Worm (Caenorhabditis elegans) whole organism, L3 larva: ENCODE results near the gene hot-2.

ENCODE experiments used
- ZK546.5 ChIP-seq: sonication (generic microtip); optimal IDR thresholded peaks from 2 replicates; lab custom pipeline; 2017; ENCODE audit warnings: missing biosample characterization, missing genetic modification characterization
- aly-2 ChIP-seq: fragments of 150-350 bp; optimal IDR thresholded peaks from 2 replicates; lab custom pipeline; 2014; ENCODE audit warnings: missing biosample characterization, missing genetic modification characterization
- ama-1 ChIP-seq: fragments of 150-350 bp; optimal IDR thresholded peaks from 2 replicates; lab custom pipeline; 2018
- ceh-16 ChIP-seq: sonication (generic microtip); optimal IDR thresholded peaks from 2 replicates; lab custom pipeline; 2017; ENCODE audit warnings: missing biosample characterization, missing genetic modification characterization
- ceh-28 ChIP-seq: fragments of 150-350 bp; optimal IDR thresholded peaks from 2 replicates; lab custom pipeline; 2014; ENCODE audit warnings: missing biosample characterization, missing genetic modification reagents, missing genetic modification characterization
- ceh-82 ChIP-seq: fragments of 150-350 bp; optimal IDR thresholded peaks from 2 replicates; lab custom pipeline; 2014; ENCODE audit warnings: missing biosample characterization, missing genetic modification characterization
- daf-12 ChIP-seq: fragments of 150-350 bp; optimal IDR thresholded peaks from 2 replicates; lab custom pipeline; 2014; ENCODE audit warnings: missing biosample characterization, missing genetic modification reagents, missing genetic modification characterization
- egl-5 ChIP-seq: fragments of 150-350 bp; optimal IDR thresholded peaks from 2 replicates; lab custom pipeline; 2017; ENCODE audit warnings: missing biosample characterization, missing genetic modification reagents, missing genetic modification characterization, inconsistent platforms
- elt-1 ChIP-seq: fragments of 150-350 bp; optimal IDR thresholded peaks from 2 replicates; lab custom pipeline; 2014; ENCODE audit warnings: missing biosample characterization, missing genetic modification characterization
- elt-2 ChIP-seq: sonication (generic microtip); optimal IDR thresholded peaks from 2 replicates; lab custom pipeline; 2016; ENCODE audit warnings: missing genetic modification reagents, mild to moderate bottlenecking, missing genetic modification characterization, missing compliant biosample characterization
- elt-3 ChIP-seq, 3 experiments: fragments of 150-350 bp in 1 of 3; sonication (generic microtip) in 2 of 3; optimal IDR thresholded peaks; 2 replicates in 2 of 3; 4 replicates in 1 of 3; lab custom pipeline; 2014 to 2017; ENCODE audit warnings: missing biosample characterization in 3 of 3, missing genetic modification characterization in 3 of 3
- eor-1 ChIP-seq, 2 experiments: fragments of 150-350 bp; optimal IDR thresholded peaks; 2 replicates each; lab custom pipeline; 2014 to 2018; ENCODE audit warnings: missing biosample characterization in 2 of 2, missing genetic modification characterization in 2 of 2
- fkh-10 ChIP-seq: sonication (generic microtip); optimal IDR thresholded peaks from 2 replicates; lab custom pipeline; 2017; ENCODE audit warnings: missing biosample characterization, missing genetic modification reagents, missing genetic modification characterization
- fkh-2 ChIP-seq: fragments of 150-350 bp; optimal IDR thresholded peaks from 2 replicates; lab custom pipeline; 2014; ENCODE audit warnings: missing biosample characterization, missing genetic modification reagents, missing genetic modification characterization
- hmg-11 ChIP-seq: sonication (generic microtip); optimal IDR thresholded peaks from 2 replicates; lab custom pipeline; 2016; ENCODE audit warnings: missing genetic modification characterization, missing compliant biosample characterization
- lin-15B ChIP-seq: fragments of 150-350 bp; optimal IDR thresholded peaks from 2 replicates; lab custom pipeline; 2014; ENCODE audit warnings: missing biosample characterization, missing genetic modification characterization
- lin-39 ChIP-seq: fragments of 150-350 bp; optimal IDR thresholded peaks from 2 replicates; lab custom pipeline; 2018; ENCODE audit warnings: missing biosample characterization, missing genetic modification reagents, missing genetic modification characterization
- mml-1 ChIP-seq: fragments of 150-350 bp; sonication (generic microtip); optimal IDR thresholded peaks from 3 replicates; lab custom pipeline; 2014; ENCODE audit warnings: missing biosample characterization, missing genetic modification characterization
- nfya-1 ChIP-seq: sonication (generic microtip); optimal IDR thresholded peaks from 2 replicates; lab custom pipeline; 2017; ENCODE audit warnings: missing genetic modification characterization, mild to moderate bottlenecking, missing compliant biosample characterization, antibody characterized with exemption, moderate library complexity; ENCODE audit not compliant: insufficient read depth
- nhr-11 ChIP-seq: fragments of 150-350 bp; optimal IDR thresholded peaks from 2 replicates; lab custom pipeline; 2014; ENCODE audit warnings: missing biosample characterization, missing genetic modification characterization
- nhr-12 ChIP-seq: fragments of 150-350 bp; optimal IDR thresholded peaks from 2 replicates; lab custom pipeline; 2014; ENCODE audit warnings: missing biosample characterization, missing genetic modification characterization
- nhr-23 ChIP-seq: fragments of 150-350 bp; optimal IDR thresholded peaks from 2 replicates; lab custom pipeline; 2014; ENCODE audit warnings: missing biosample characterization, missing genetic modification reagents, missing genetic modification characterization
- nhr-237 ChIP-seq: fragments of 150-350 bp; optimal IDR thresholded peaks from 2 replicates; lab custom pipeline; 2014; ENCODE audit warnings: missing biosample characterization, missing genetic modification characterization
- nhr-25 ChIP-seq: sonication (generic microtip); optimal IDR thresholded peaks from 2 replicates; lab custom pipeline; 2017; ENCODE audit warnings: missing biosample characterization, missing genetic modification characterization
- pha-4 ChIP-seq: fragments of 150-350 bp; optimal IDR thresholded peaks from 2 replicates; lab custom pipeline; 2014; ENCODE audit warnings: missing biosample characterization, missing genetic modification reagents, missing genetic modification characterization
- pqm-1 ChIP-seq: fragments of 150-350 bp; optimal IDR thresholded peaks from 2 replicates; lab custom pipeline; 2017; ENCODE audit warnings: missing biosample characterization, missing genetic modification characterization, inconsistent platforms
- sea-2 ChIP-seq: fragments of 150-350 bp; sonication (generic microtip); optimal IDR thresholded peaks from 4 replicates; lab custom pipeline; 2014; ENCODE audit warnings: missing biosample characterization, missing genetic modification reagents, missing genetic modification characterization
- skn-1 ChIP-seq: fragments of 150-350 bp; optimal IDR thresholded peaks from 2 replicates; lab custom pipeline; 2014; ENCODE audit warnings: missing biosample characterization, missing genetic modification characterization
- snpc-4 ChIP-seq: fragments of 150-350 bp; optimal IDR thresholded peaks from 2 replicates; lab custom pipeline; 2014; ENCODE audit warnings: missing biosample characterization, missing genetic modification characterization
- tbx-2 ChIP-seq: sonication (generic microtip); optimal IDR thresholded peaks from 2 replicates; lab custom pipeline; 2016; ENCODE audit warnings: mild to moderate bottlenecking, missing genetic modification characterization, missing compliant biosample characterization
- unc-39 ChIP-seq: sonication (generic microtip); optimal IDR thresholded peaks from 4 replicates; lab custom pipeline; 2017; ENCODE audit warnings: missing biosample characterization, missing genetic modification characterization
- unc-62 ChIP-seq: fragments of 150-350 bp; sonication (generic microtip); optimal IDR thresholded peaks from 4 replicates; lab custom pipeline; 2014; ENCODE audit warnings: missing biosample characterization, missing genetic modification reagents, missing genetic modification characterization
- ztf-11 ChIP-seq: fragments of 150-350 bp; optimal IDR thresholded peaks from 2 replicates; lab custom pipeline; 2014; ENCODE audit warnings: missing biosample characterization, missing genetic modification characterization

Gene hot-2

DNA sequence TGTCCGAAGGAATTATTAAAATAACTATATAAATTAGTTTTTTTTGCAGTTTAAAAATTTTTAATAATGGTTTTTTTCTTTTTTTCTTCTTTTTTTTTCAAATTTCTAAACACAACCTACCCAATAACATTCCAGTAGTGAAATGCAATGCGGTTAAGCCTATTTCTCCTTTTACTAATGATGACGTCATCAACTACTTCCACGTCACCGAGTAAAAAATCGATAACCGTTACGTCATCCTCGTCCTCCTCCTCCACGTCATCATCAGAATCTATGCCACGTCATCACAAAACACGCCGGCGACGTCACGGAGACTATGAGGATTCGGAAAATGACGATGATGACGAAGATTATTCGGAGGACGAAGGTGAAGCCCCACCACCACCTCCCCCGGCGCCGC lies at the start of gene hot-2:
Gene hot-2, plus strand, starts transcription at position 134 of the 400 bp plus-strand sequence.
- TF ChIP-seq ZK546.5 (no peak), elt-3 (tag; optimal IDR thresholded peaks at IDR 0.05; lab: Kevin White, UChicago) (no peak), ztf-11 (tag; lab: Kevin White, UChicago) (no peak)

DNA sequence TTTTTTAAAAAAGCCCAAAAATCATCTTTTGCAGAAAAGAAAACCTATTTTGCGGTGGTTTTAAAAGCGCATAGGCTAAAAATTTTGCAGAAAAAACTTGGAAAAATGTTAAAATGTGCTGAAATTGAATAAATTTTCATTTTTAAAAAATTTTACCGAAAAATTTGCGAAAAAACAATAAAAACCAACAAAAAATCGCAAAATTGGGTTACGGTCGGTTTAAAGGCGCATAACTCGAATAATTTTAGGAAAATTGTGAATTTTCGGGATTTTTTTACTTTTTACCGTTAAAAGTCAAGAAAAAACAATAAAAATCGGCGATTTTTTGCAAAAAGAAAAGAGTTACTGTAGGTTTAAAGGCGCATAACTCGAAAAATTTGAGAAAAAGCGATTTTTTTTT lies 49.3 kb upstream of the hot-2 start:
- no peak for TF ChIP-seq ceh-82 (tag; lab: Kevin White, UChicago)
- no peak for TF ChIP-seq egl-5
- TF ChIP-seq fkh-2 (tag; lab: Kevin White, UChicago): no peak
- no peak for TF ChIP-seq ztf-11 (tag; lab: Kevin White, UChicago)
- TF ChIP-seq nhr-25: no peak
- no peak for TF ChIP-seq elt-1 (tag; lab: Kevin White, UChicago)
- no peak for TF ChIP-seq fkh-10 (GFP tag; lab: Kevin White, UChicago)
- TF ChIP-seq nhr-12 (tag; lab: Kevin White, UChicago): no peak
- TF ChIP-seq ZK546.5: no peak
- TF ChIP-seq elt-3 (tag; optimal IDR thresholded peaks at IDR 0.05; lab: Kevin White, UChicago): no peak
- TF ChIP-seq elt-2: no peak
- TF ChIP-seq unc-62: no peak
- TF ChIP-seq eor-1 (tag; optimal IDR thresholded peaks at IDR 0.05; lab: Kevin White, UChicago): no peak
- TF ChIP-seq lin-15B: no peak
- TF ChIP-seq snpc-4: no peak

DNA sequence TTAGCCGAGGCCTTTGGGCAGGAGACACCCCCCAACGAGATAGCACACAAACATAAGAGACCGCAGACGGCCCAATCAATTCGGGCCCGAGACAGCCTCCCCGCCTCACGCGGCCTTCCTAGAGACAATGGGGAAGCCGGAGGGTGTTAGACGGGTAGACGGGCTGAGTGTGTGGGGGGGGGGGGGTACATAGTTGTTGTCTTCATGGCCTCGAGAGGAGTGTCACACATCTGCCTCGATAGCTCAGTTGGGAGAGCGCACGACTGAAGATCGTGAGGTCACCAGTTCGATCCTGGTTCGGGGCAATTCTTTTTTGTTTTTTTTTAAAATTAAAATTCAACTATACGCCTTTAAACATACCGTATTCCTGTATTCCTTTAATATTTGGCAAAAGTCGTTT lies 48.7 kb upstream of the hot-2 start:
- TF ChIP-seq pha-4 (tag; lab: Kevin White, UChicago) (peak; percentile 13), skn-1 (peak; percentile 23), ceh-28 (tag; lab: Kevin White, UChicago) (peak; percentile 69), tbx-2 (tag; lab: Kevin White, UChicago) (peak; percentile 20), nfya-1 (tag; lab: Kevin White, UChicago) (peak; percentile 63), aly-2 (tag; lab: Kevin White, UChicago) (no peak), ztf-11 (tag; lab: Kevin White, UChicago) (no peak), fkh-2 (tag; lab: Kevin White, UChicago) (no peak), hmg-11 (tag; lab: Kevin White, UChicago) (peak; percentile 95), lin-39 (tag; lab: Kevin White, UChicago) (peak; percentile 87), elt-2 (peak; percentile 31)
- TF ChIP-seq, all 47 proteins: peak for 8

DNA sequence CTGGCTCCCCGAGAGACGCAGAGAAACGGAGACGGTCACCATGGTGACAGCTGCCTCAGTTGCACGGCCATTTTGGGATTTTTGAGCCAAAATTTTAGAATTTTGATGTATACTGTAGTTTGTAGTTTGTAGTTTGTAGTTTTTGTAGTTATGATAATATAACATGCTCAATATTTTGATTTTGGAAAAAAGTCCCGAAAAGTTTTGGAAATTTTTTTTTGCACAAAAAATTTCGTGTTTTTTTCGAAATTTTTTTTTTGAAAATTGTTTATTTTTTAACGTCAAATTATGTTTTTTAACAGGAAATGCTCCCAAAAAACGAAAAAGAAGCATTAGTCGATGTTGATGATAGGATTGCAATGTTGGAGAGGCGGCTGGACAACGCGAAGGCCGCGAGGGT lies 47.3 kb upstream of the hot-2 start, which contains the start of gene dyf-17:
Gene dyf-17, plus strand, starts transcription at position 301 of the 400 bp plus-strand sequence.
- TF ChIP-seq tbx-2 (tag; lab: Kevin White, UChicago): no peak
- no peak for TF ChIP-seq ztf-11 (tag; lab: Kevin White, UChicago)
- no peak for TF ChIP-seq fkh-2 (tag; lab: Kevin White, UChicago)
- TF ChIP-seq, all 47 proteins: peak for 0

- no peak for TF ChIP-seq unc-62
- peak; percentile 72 for TF ChIP-seq ceh-28 (tag; lab: Kevin White, UChicago)
Observed at ce11 chrV:19129497-19130212, 44.9 kb upstream of the hot-2 start.

DNA sequence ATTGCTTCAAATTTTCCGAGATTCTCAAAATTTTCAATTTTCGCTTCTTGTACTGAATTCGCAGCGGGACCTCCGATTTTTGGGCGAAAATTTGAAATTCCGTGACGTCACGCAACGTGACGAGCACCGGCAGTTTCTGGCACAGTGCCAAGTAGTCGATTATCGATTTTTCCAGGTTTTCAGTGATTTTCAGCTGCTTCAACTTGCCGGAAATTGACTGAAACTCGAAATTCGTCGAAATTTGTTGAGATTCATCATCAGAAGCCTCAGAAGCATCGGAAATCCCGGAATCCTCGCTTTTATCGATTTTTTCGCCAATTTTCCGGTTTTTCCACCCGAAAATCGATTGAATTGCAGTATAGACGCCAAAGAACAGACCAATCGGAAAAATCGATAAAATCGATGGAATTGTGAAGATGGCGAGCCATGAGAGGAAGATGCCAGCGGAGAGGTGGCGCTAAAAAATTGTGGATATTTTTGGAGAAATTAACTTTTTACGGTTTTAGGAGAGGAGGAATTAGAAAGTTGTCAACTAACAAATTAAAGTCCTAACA lies 42.6 kb upstream of the hot-2 start:
- TF ChIP-seq daf-12 (tag; lab: Kevin White, UChicago) (no peak), ceh-28 (tag; lab: Kevin White, UChicago) (peak; percentile 64), tbx-2 (tag; lab: Kevin White, UChicago) (no peak), mml-1 (no peak), lin-15B (no peak)

- TF ChIP-seq nhr-237 (tag; lab: Kevin White, UChicago): no peak
- TF ChIP-seq ceh-16 (tag; lab: Kevin White, UChicago): no peak
- no peak for TF ChIP-seq sea-2 (GFP tag; lab: Kevin White, UChicago)
- TF ChIP-seq ZK546.5: no peak
- no peak for TF ChIP-seq nhr-23 (tag; lab: Kevin White, UChicago)
- TF ChIP-seq ztf-11 (tag; lab: Kevin White, UChicago): no peak
- TF ChIP-seq ama-1: no peak
- TF ChIP-seq mml-1: no peak
- no peak for TF ChIP-seq ceh-28 (tag; lab: Kevin White, UChicago)
- TF ChIP-seq unc-39: no peak
- no peak for TF ChIP-seq lin-15B
- no peak for TF ChIP-seq skn-1
- no peak for TF ChIP-seq lin-39 (tag; lab: Kevin White, UChicago)
- no peak for TF ChIP-seq pqm-1 (tag; lab: Kevin White, UChicago)
- TF ChIP-seq nhr-11 (tag; lab: Kevin White, UChicago): no peak
- no peak for TF ChIP-seq nfya-1 (tag; lab: Kevin White, UChicago)
- TF ChIP-seq nhr-12 (tag; lab: Kevin White, UChicago): no peak
Observed at ce11 chrV:19133507-19133906, 41.1 kb upstream of the hot-2 start, which contains the start of gene Y39B6A.10. Gene Y39B6A.10, minus strand, starts transcription at chrV:19133607.
